Worm (Caenorhabditis elegans): ENCODE measurements around the gene neg-1.

Gene neg-1

DNA sequence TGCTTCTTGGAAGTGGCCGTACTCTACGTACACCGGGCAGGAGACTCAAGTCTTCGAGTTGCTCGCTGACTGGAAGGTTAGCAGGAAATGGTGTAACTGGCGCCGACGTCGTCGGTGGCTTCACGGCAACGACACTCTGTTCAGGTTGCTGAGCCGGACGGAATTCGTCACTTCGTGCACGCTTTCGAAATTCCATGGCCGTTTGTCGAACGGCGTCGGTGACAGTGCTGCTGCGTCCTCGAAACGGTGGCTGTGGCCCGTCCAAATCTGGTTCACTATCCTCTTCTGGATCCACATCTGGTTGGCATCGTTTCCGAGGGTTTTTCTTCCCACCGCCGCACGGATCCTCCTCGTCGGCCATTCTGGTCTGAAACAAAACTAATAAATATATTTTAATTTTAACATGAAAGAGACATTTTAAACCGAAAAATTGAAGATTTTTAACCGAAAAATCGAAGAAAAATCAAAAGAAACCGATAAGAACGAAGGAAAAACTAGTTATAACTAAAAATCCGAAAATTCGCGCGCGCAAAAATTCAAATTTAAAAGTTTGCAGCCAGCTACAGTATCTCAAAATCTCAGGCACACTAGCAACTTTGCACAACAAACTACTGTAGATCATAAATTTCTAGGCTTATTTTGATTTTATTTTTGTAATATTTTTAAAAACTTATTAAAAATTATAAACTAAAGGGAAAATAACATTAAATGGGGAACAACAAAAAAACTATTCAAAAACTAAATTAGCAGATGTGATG lies 1.3 kb upstream of the neg-1 start, which contains the start of gene F32D1.7 (continued):
- TF ChIP-seq B0261.1 (tag; optimal IDR thresholded peaks at IDR 0.05) (no peak), snpc-1.1 (tag; optimal IDR thresholded peaks at IDR 0.05; ENCODE audit: insufficient read depth) (peak; percentile 61), unc-130 (GFP tag; optimal IDR thresholded peaks at IDR 0.05) (peak; percentile 38), C17E4.6 (GFP tag; IDR thresholded peaks at IDR 0.05) (no peak), ccch-3 (GFP tag; optimal IDR thresholded peaks at IDR 0.05) (no peak), lir-1 (GFP tag; conservative IDR thresholded peaks at IDR 0.05) (no peak; the same call in 1 of the 2 replicates), die-1 (tag; optimal IDR thresholded peaks at IDR 0.05) (no peak), F49E8.2 (tag; optimal IDR thresholded peaks at IDR 0.05; ENCODE audit: insufficient read depth) (peak; percentile 62), ceh-91 (GFP tag; IDR thresholded peaks at IDR 0.05) (peak; percentile 91), bed-2 (GFP tag; IDR thresholded peaks at IDR 0.05) (no peak), egl-18 (GFP tag; IDR thresholded peaks at IDR 0.05) (no peak), efl-1 (GFP tag; optimal IDR thresholded peaks at IDR 0.05) (peak; percentile 95), F10E7.11 (tag; optimal IDR thresholded peaks at IDR 0.05) (no peak), nfya-2 (GFP tag; IDR thresholded peaks at IDR 0.05) (no peak), tlf-1 (GFP tag; optimal IDR thresholded peaks at IDR 0.05) (no peak), F55B11.4 (tag; optimal IDR thresholded peaks at IDR 0.05; ENCODE audit: borderline replicate concordance, insufficient read depth) (no peak), pbrm-1 (GFP tag; IDR thresholded peaks at IDR 0.05) (no peak), sptf-2 (GFP tag; optimal IDR thresholded peaks at IDR 0.05) (no peak), fkh-3 (tag; optimal IDR thresholded peaks at IDR 0.05) (no peak), snpc-1.3 (tag; optimal IDR thresholded peaks at IDR 0.05; ENCODE audit: insufficient read depth) (peak; percentile 36), mcd-1 (GFP tag; IDR thresholded peaks at IDR 0.05) (peak; percentile 53; the same call in 1 of the 2 replicates), ceh-79 (tag; optimal IDR thresholded peaks at IDR 0.05) (no peak), hlh-26 (GFP tag; conservative IDR thresholded peaks at IDR 0.05) (no peak), lin-26 (GFP tag; IDR thresholded peaks at IDR 0.05) (no peak), gei-17 (GFP tag; optimal IDR thresholded peaks at IDR 0.05) (no peak), nfya-1 (tag; optimal IDR thresholded peaks at IDR 0.05; ENCODE audit: borderline replicate concordance, insufficient read depth) (no peak), hrde-1 (tag; optimal IDR thresholded peaks at IDR 0.05; ENCODE audit: borderline replicate concordance) (no peak), B0035.1 (tag; optimal IDR thresholded peaks at IDR 0.05) (no peak), chd-7 (tag; optimal IDR thresholded peaks at IDR 0.05) (no peak), hmg-1.2 (GFP tag; IDR thresholded peaks at IDR 0.05) (no peak), Y79H2A.3 (GFP tag; conservative IDR thresholded peaks at IDR 0.05) (no peak), tbp1 (GFP tag; optimal IDR thresholded peaks at IDR 0.05) (no peak), aptf-2 (GFP tag; conservative IDR thresholded peaks at IDR 0.05) (no peak), xnd-1 (tag; optimal IDR thresholded peaks at IDR 0.05) (peak; percentile 93), madf-8 (GFP tag; conservative IDR thresholded peaks at IDR 0.05) (peak; percentile 98), D2030.7 (GFP tag; IDR thresholded peaks at IDR 0.05) (peak; percentile 87), rcor-1 (GFP tag; IDR thresholded peaks at IDR 0.05) (peak; percentile 66), mxl-1 (tag; optimal IDR thresholded peaks at IDR 0.05) (no peak), nhr-120 (GFP tag; IDR thresholded peaks at IDR 0.05) (no peak), ama-1 (optimal IDR thresholded peaks at IDR 0.05) (no peak), ama-1 (GFP tag; optimal IDR thresholded peaks at IDR 0.05) (no peak), ceh-58 (GFP tag; IDR thresholded peaks at IDR 0.05) (no peak), F37B4.10 (GFP tag; IDR thresholded peaks at IDR 0.05) (no peak), T26A5.8 (tag; optimal IDR thresholded peaks at IDR 0.05) (no peak), dpl-1 (GFP tag; optimal IDR thresholded peaks at IDR 0.05) (peak; percentile 90), madf-10 (tag; optimal IDR thresholded peaks at IDR 0.05) (no peak)

All from whole organism, young adult.